Worm (Caenorhabditis elegans) whole organism, mixed stage, embryonic: ENCODE data around the gene C06C3.4.

Experiments used
- ces-1 ChIP-seq: fragments of 150-350 bp; optimal IDR thresholded peaks from 2 replicates; lab custom pipeline; 2014; ENCODE audit warnings: missing biosample characterization, missing genetic modification reagents, missing genetic modification characterization
- elt-1 ChIP-seq: sonication (generic microtip); optimal IDR thresholded peaks from 2 replicates; lab custom pipeline; 2017; ENCODE audit warnings: missing genetic modification characterization, mild to moderate bottlenecking, missing compliant biosample characterization, antibody characterized with exemption, moderate library complexity, borderline replicate concordance; ENCODE audit not compliant: insufficient read depth
- lin-13 ChIP-seq: fragments of 150-350 bp; optimal IDR thresholded peaks from 2 replicates; lab custom pipeline; 2014; ENCODE audit warnings: missing biosample characterization, missing genetic modification characterization
- nhr-12 ChIP-seq: fragments of 150-350 bp; optimal IDR thresholded peaks from 2 replicates; lab custom pipeline; 2014; ENCODE audit warnings: missing biosample characterization, missing genetic modification characterization
- nhr-28 ChIP-seq: fragments of 150-350 bp; optimal IDR thresholded peaks from 2 replicates; lab custom pipeline; 2014; ENCODE audit warnings: missing biosample characterization, missing genetic modification characterization
- nhr-76 ChIP-seq: sonication (generic microtip); optimal IDR thresholded peaks from 2 replicates; lab custom pipeline; 2017; ENCODE audit warnings: missing biosample characterization, missing genetic modification characterization
- sptf-1 ChIP-seq: sonication (generic microtip); optimal IDR thresholded peaks from 2 replicates; lab custom pipeline; 2017; ENCODE audit warnings: mild to moderate bottlenecking, missing genetic modification characterization, moderate library complexity, missing compliant biosample characterization
- unc-120 ChIP-seq: sonication (generic microtip); optimal IDR thresholded peaks from 2 replicates; lab custom pipeline; 2017; ENCODE audit warnings: missing genetic modification characterization, missing compliant biosample characterization; ENCODE audit not compliant: poor library complexity, severe bottlenecking
- unc-62 ChIP-seq: fragments of 150-350 bp; optimal IDR thresholded peaks from 2 replicates; lab custom pipeline; 2014; ENCODE audit warnings: missing biosample characterization, missing genetic modification reagents, missing genetic modification characterization

- TF ChIP-seq unc-120 (tag; lab: Kevin White, UChicago) (no peak), ces-1 (no peak), sptf-1 (tag; lab: Kevin White, UChicago) (no peak), unc-62 (GFP tag; lab: Kevin White, UChicago) (no peak), nhr-76 (no peak), nhr-28 (tag; lab: Kevin White, UChicago) (no peak), lin-13 (tag; lab: Kevin White, UChicago) (no peak), elt-1 (no peak), nhr-12 (tag; lab: Kevin White, UChicago) (no peak)
Measured at ce11 chrII:9418065-9418567, 45.0 kb downstream of the C06C3.4 start, which contains the start of the genes M176.4 and M176.16.
